Fruit fly (Drosophila melanogaster) whole organism, embryonic: ENCODE measurements around the gene CG5835.

ENCODE experiments used
- Adf1 ChIP-seq: fragments of 200-800 bp; sonication (Bioruptor generic); IDR thresholded peaks from 2 replicates; pipeline ENCODE4 v1.3.6; 2022; ENCODE audit warnings: missing biosample characterization, missing genetic modification characterization
- BtbVII ChIP-seq: fragments of 200-800 bp; sonication (Bioruptor generic); optimal IDR thresholded peaks from 3 replicates; lab custom pipeline; 2017; ENCODE audit warnings: missing biosample characterization, mild to moderate bottlenecking, missing genetic modification characterization
- CG8290 ChIP-seq, 3 experiments: fragments of 200-800 bp; sonication (Bioruptor generic); optimal IDR thresholded peaks; 2 replicates each; lab custom pipeline; 2016 to 2019; ENCODE audit warnings: missing biosample characterization in 3 of 3, missing genetic modification characterization in 3 of 3, mild to moderate bottlenecking in 2 of 3, moderate library complexity in 1 of 3
- CG8924 ChIP-seq: fragments of 200-800 bp; optimal IDR thresholded peaks from 3 replicates; lab custom pipeline; 2019; ENCODE audit warnings: missing biosample characterization, mild to moderate bottlenecking, missing genetic modification characterization, moderate library complexity

DNA sequence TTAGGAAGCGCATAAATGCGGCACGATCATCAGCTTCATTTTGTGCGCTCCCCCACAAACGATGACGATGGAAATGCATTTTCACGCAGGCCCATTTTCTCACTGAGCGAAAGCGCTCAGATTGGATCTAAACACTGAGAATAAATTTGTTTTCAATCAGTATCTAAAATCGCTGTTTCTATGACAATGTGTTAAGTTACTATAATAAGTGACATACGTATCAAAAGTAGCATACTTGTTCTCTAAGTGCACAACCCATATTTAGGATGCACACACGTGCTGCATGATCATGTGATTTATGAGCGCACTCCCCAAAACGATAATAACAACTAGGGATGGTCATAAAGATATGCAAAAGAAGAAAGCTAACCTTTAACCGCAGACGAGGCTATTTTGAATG is 45.4 kb downstream of the CG5835 start:
- TF ChIP-seq CG8924 (tag; lab: Kevin White, UChicago) (no peak), BtbVII (GFP tag; lab: Kevin White, UChicago) (no peak), Adf1 (GFP tag; lab: Robert Waterston, UW) (no peak), CG8290 (GFP tag; optimal IDR thresholded peaks at IDR 0.05; lab: Kevin White, UChicago) (peak; percentile 1), CG8290 (tag; optimal IDR thresholded peaks at IDR 0.05; lab: Kevin White, UChicago) (no peak)
